Worm (Caenorhabditis elegans): ENCODE measurements around the gene srsx-38.

DNA sequence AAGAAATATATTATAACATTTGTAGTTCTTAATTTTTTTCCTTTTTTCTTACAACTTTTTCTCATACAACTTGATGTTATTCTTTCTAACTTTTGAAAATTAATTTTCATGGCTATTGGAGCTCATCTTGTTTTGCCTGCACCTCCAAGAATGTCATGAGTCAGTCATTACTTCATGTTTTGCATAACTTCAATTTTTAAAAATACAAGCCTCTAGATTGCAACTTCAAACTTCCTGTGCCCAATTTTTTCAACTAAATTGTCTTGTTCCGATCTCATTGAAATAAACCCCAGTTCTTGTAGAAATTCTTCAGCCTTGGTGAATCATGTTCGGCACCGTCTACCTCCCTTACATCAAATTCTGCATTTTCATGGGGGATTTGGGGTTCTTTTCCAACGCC lies 48.9 kb downstream of the srsx-38 start, which contains the start of gene str-9:
- TF ChIP-seq W03F9.2 (tag; optimal IDR thresholded peaks at IDR 0.05): no peak
- TF ChIP-seq him-1 (tag; optimal IDR thresholded peaks at IDR 0.05): no peak
